Worm (Caenorhabditis elegans) whole organism, L1 larva: ENCODE measurements around the gene F18E9.4.
A peak's percentile ranks its signal among the peaks of the same experiment; 100 is the strongest.

Source experiments
- elt-3 ChIP-seq, 6 experiments: fragments of 150-350 bp in 1 of 6; sonication (generic microtip); optimal IDR thresholded peaks; 2 replicates each; lab custom pipeline; 2017 to 2018; ENCODE audit warnings: missing biosample characterization in 6 of 6, missing genetic modification characterization in 6 of 6, inconsistent platforms in 1 of 6
- jun-1 ChIP-seq: fragments of 150-350 bp; optimal IDR thresholded peaks from 2 replicates; lab custom pipeline; 2014; ENCODE audit warnings: missing biosample characterization, missing genetic modification reagents, missing genetic modification characterization
- lin-15B ChIP-seq: fragments of 150-350 bp; sonication (generic microtip); optimal IDR thresholded peaks from 3 replicates; lab custom pipeline; 2014; ENCODE audit warnings: missing biosample characterization, missing genetic modification characterization
- nhr-11 ChIP-seq: fragments of 150-350 bp; optimal IDR thresholded peaks from 2 replicates; lab custom pipeline; 2014; ENCODE audit warnings: missing biosample characterization, missing genetic modification characterization
- nhr-85 ChIP-seq: sonication (generic microtip); peaks from one replicate; lab custom pipeline; 2016; ENCODE audit warnings: missing genetic modification characterization, inconsistent platforms, missing compliant biosample characterization
- unc-30 ChIP-seq: sonication (generic microtip); optimal IDR thresholded peaks from 2 replicates; lab custom pipeline; 2017; ENCODE audit warnings: missing biosample characterization, missing genetic modification characterization
- zag-1 ChIP-seq: fragments of 150-350 bp; optimal IDR thresholded peaks from 2 replicates; lab custom pipeline; 2014; ENCODE audit warnings: missing biosample characterization, missing genetic modification characterization
- ztf-11 ChIP-seq, 2 experiments: sonication (generic microtip); optimal IDR thresholded peaks; 2 replicates each; lab custom pipeline; 2016 to 2017; ENCODE audit warnings: missing genetic modification characterization in 2 of 2, missing biosample characterization in 1 of 2, missing compliant biosample characterization in 1 of 2

- TF ChIP-seq ztf-11 (tag; optimal IDR thresholded peaks at IDR 0.05; lab: Kevin White, UChicago) (peak in 1 of 2 experiments; percentile 37), nhr-11 (tag; lab: Kevin White, UChicago) (no peak), unc-30 (tag; lab: Kevin White, UChicago) (no peak), zag-1 (tag; lab: Kevin White, UChicago) (no peak), jun-1 (tag; lab: Kevin White, UChicago) (no peak), nhr-85 (tag; lab: Kevin White, UChicago) (peak; percentile 55), lin-15B (tag; lab: Kevin White, UChicago) (no peak), elt-3 (tag; optimal IDR thresholded peaks at IDR 0.05; lab: Kevin White, UChicago) (no peak)
Measured at ce11 chrX:8556614-8557196, 23.6 kb upstream of the F18E9.4 start, which contains the start of gene utx-1.
